Fruit fly (Drosophila melanogaster) whole organism, embryonic: ENCODE data around the gene simj.

ENCODE experiments used
- Adf1 ChIP-seq: fragments of 200-800 bp; sonication (Bioruptor generic); IDR thresholded peaks from 2 replicates; pipeline ENCODE4 v1.3.6; 2022; ENCODE audit warnings: missing biosample characterization, missing genetic modification characterization
- Aef1 ChIP-seq: fragments of 200-800 bp; sonication (Bioruptor generic); IDR thresholded peaks from 3 replicates; pipeline ENCODE4 v1.3.6; 2022; ENCODE audit warnings: missing biosample characterization, missing genetic modification characterization
- Atf6 ChIP-seq: fragments of 200-800 bp; sonication (Bioruptor generic); IDR thresholded peaks from 2 replicates; pipeline ENCODE4 v1.3.6; 2022; ENCODE audit warnings: missing biosample characterization, missing genetic modification characterization
- CG10274 ChIP-seq: fragments of 200-800 bp; sonication (Bioruptor generic); optimal IDR thresholded peaks from 3 replicates; lab custom pipeline; 2017; ENCODE audit warnings: missing biosample characterization, mild to moderate bottlenecking, missing genetic modification characterization
- CG10979 ChIP-seq: fragments of 200-800 bp; sonication (Bioruptor generic); optimal IDR thresholded peaks from 2 replicates; lab custom pipeline; 2018; ENCODE audit warnings: missing biosample characterization, mild to moderate bottlenecking, missing genetic modification characterization, moderate library complexity
- CG11456 ChIP-seq: fragments of 200-800 bp; sonication (Bioruptor generic); IDR thresholded peaks from 3 replicates; pipeline ENCODE4 v1.3.6; 2022; ENCODE audit warnings: missing biosample characterization, missing genetic modification characterization
- CG12942 ChIP-seq: fragments of 200-800 bp; sonication (Bioruptor generic); optimal IDR thresholded peaks from 3 replicates; lab custom pipeline; 2016; ENCODE audit warnings: missing biosample characterization, missing genetic modification characterization
- CG13424 ChIP-seq: fragments of 200-800 bp; sonication (Bioruptor generic); optimal IDR thresholded peaks from 2 replicates; lab custom pipeline; 2019; ENCODE audit warnings: missing biosample characterization, mild to moderate bottlenecking, missing genetic modification characterization, moderate library complexity
- CG15011 ChIP-seq: fragments of 200-800 bp; sonication (Bioruptor generic); optimal IDR thresholded peaks from 3 replicates; lab custom pipeline; 2018; ENCODE audit warnings: missing biosample characterization, mild to moderate bottlenecking, missing genetic modification characterization
- CG15479 ChIP-seq: fragments of 200-800 bp; sonication (Bioruptor generic); optimal IDR thresholded peaks from 3 replicates; lab custom pipeline; 2019; ENCODE audit warnings: missing biosample characterization, mild to moderate bottlenecking, missing genetic modification characterization, moderate library complexity
- CG17385 ChIP-seq: fragments of 200-800 bp; sonication (Bioruptor generic); optimal IDR thresholded peaks from 3 replicates; lab custom pipeline; 2018; ENCODE audit warnings: missing biosample characterization, mild to moderate bottlenecking, missing genetic modification characterization
- CG18476 ChIP-seq: fragments of 200-800 bp; sonication (Bioruptor generic); optimal IDR thresholded peaks from 2 replicates; lab custom pipeline; 2016; ENCODE audit warnings: missing biosample characterization, mild to moderate bottlenecking, missing genetic modification characterization
- CG2120 ChIP-seq: fragments of 200-800 bp; sonication (Bioruptor generic); optimal IDR thresholded peaks from 3 replicates; lab custom pipeline; 2016; ENCODE audit warnings: missing biosample characterization, missing genetic modification characterization
- CG2202 ChIP-seq: fragments of 200-800 bp; sonication (Bioruptor generic); optimal IDR thresholded peaks from 2 replicates; lab custom pipeline; 2018; ENCODE audit warnings: missing biosample characterization, mild to moderate bottlenecking, missing genetic modification characterization
- CG2712 ChIP-seq: fragments of 200-800 bp; optimal IDR thresholded peaks from 3 replicates; lab custom pipeline; 2019; ENCODE audit warnings: missing biosample characterization, mild to moderate bottlenecking, missing genetic modification characterization, moderate library complexity
- CG30020 ChIP-seq: fragments of 200-800 bp; optimal IDR thresholded peaks from 2 replicates; lab custom pipeline; 2019; ENCODE audit warnings: missing biosample characterization, mild to moderate bottlenecking, missing genetic modification characterization, moderate library complexity
- CG4360 ChIP-seq: fragments of 200-800 bp; sonication (Bioruptor generic); IDR thresholded peaks from 2 replicates; pipeline ENCODE4 v1.3.6; 2022; ENCODE audit warnings: missing biosample characterization, missing genetic modification characterization
- CG4404 ChIP-seq: fragments of 200-800 bp; sonication (Bioruptor generic); IDR thresholded peaks from 2 replicates; pipeline ENCODE4 v1.3.6; 2022; ENCODE audit warnings: missing biosample characterization, missing genetic modification characterization
- CG4854 ChIP-seq: fragments of 200-800 bp; sonication (Bioruptor generic); optimal IDR thresholded peaks from 2 replicates; lab custom pipeline; 2016; ENCODE audit warnings: missing biosample characterization, missing genetic modification characterization, inconsistent platforms
- CG7963 ChIP-seq: fragments of 200-800 bp; sonication (Bioruptor generic); IDR thresholded peaks from 3 replicates; pipeline ENCODE4 v1.3.6; 2022; ENCODE audit warnings: missing biosample characterization, missing genetic modification characterization; ENCODE audit not compliant: partially characterized antibody
- CG8290 ChIP-seq, 3 experiments: fragments of 200-800 bp; sonication (Bioruptor generic); optimal IDR thresholded peaks; 2 replicates each; lab custom pipeline; 2016 to 2019; ENCODE audit warnings: missing biosample characterization in 3 of 3, missing genetic modification characterization in 3 of 3, mild to moderate bottlenecking in 2 of 3, moderate library complexity in 1 of 3
- CG9932 ChIP-seq: fragments of 200-800 bp; sonication (Bioruptor generic); IDR thresholded peaks from 2 replicates; pipeline ENCODE4 v1.3.6; 2022; ENCODE audit warnings: missing biosample characterization, missing genetic modification characterization
- Dll ChIP-seq: fragments of 200-800 bp; sonication (Bioruptor generic); IDR thresholded peaks from 4 replicates; pipeline ENCODE4 v1.3.6; 2022; ENCODE audit warnings: missing biosample characterization, missing genetic modification characterization; ENCODE audit not compliant: partially characterized antibody
- ERR ChIP-seq: fragments of 200-800 bp; sonication (Bioruptor generic); optimal IDR thresholded peaks from 2 replicates; lab custom pipeline; 2016; ENCODE audit warnings: missing biosample characterization, missing genetic modification characterization
- HLH54F ChIP-seq: fragments of 200-800 bp; sonication (Bioruptor generic); optimal IDR thresholded peaks from 3 replicates; lab custom pipeline; 2016; ENCODE audit warnings: missing biosample characterization, missing genetic modification characterization
- Hr39 ChIP-seq: fragments of >200 bp; optimal IDR thresholded peaks from 2 replicates; lab custom pipeline; 2017
- Kr ChIP-seq: fragments of 200-800 bp; sonication (Bioruptor generic); optimal IDR thresholded peaks from 2 replicates; lab custom pipeline; 2017; ENCODE audit warnings: missing biosample characterization, mild to moderate bottlenecking, missing genetic modification characterization
- PHDP ChIP-seq: fragments of 200-800 bp; sonication (Bioruptor generic); optimal IDR thresholded peaks from 3 replicates; lab custom pipeline; 2018; ENCODE audit warnings: missing biosample characterization, mild to moderate bottlenecking, missing genetic modification characterization, moderate library complexity
- Rx ChIP-seq: fragments of 200-800 bp; sonication (Bioruptor generic); IDR thresholded peaks from 2 replicates; pipeline ENCODE4 v1.3.6; 2022; ENCODE audit warnings: missing biosample characterization, missing genetic modification characterization
- ac ChIP-seq: fragments of 200-800 bp; sonication (Bioruptor generic); optimal IDR thresholded peaks from 3 replicates; lab custom pipeline; 2017; ENCODE audit warnings: missing biosample characterization, mild to moderate bottlenecking, missing genetic modification characterization
- amos ChIP-seq: fragments of 200-800 bp; sonication (Bioruptor generic); IDR thresholded peaks from 2 replicates; pipeline ENCODE4 v1.3.6; 2022; ENCODE audit warnings: missing biosample characterization, missing genetic modification characterization; ENCODE audit not compliant: partially characterized antibody
- btn ChIP-seq: fragments of 200-800 bp; sonication (Bioruptor generic); optimal IDR thresholded peaks from 2 replicates; lab custom pipeline; 2016; ENCODE audit warnings: missing biosample characterization, missing genetic modification characterization
- cad ChIP-seq: fragments of >200 bp; optimal IDR thresholded peaks from 2 replicates; lab custom pipeline; 2017; ENCODE audit warnings: missing biosample characterization, missing genetic modification characterization
- da ChIP-seq: fragments of 200-800 bp; sonication (Bioruptor generic); optimal IDR thresholded peaks from 2 replicates; lab custom pipeline; 2016; ENCODE audit warnings: missing biosample characterization, missing genetic modification characterization
- en ChIP-seq: fragments of 200-800 bp; sonication (Bioruptor generic); optimal IDR thresholded peaks from 2 replicates; lab custom pipeline; 2016; ENCODE audit warnings: missing biosample characterization, missing genetic modification characterization
- ewg ChIP-seq: fragments of 200-800 bp; sonication (Bioruptor generic); optimal IDR thresholded peaks from 3 replicates; lab custom pipeline; 2017; ENCODE audit warnings: mild to moderate bottlenecking, missing biosample characterization, missing genetic modification reagents, missing genetic modification characterization
- gce ChIP-seq: fragments of 200-800 bp; sonication (Bioruptor generic); IDR thresholded peaks from 3 replicates; pipeline ENCODE4 v1.3.6; 2022; ENCODE audit warnings: missing biosample characterization, missing genetic modification characterization
- ken ChIP-seq: fragments of 200-800 bp; sonication (Bioruptor generic); IDR thresholded peaks from 3 replicates; pipeline ENCODE4 v1.3.6; 2022; ENCODE audit warnings: missing biosample characterization, missing genetic modification characterization
- oc ChIP-seq: fragments of 200-800 bp; sonication (Bioruptor generic); optimal IDR thresholded peaks from 2 replicates; lab custom pipeline; 2018; ENCODE audit warnings: missing biosample characterization, mild to moderate bottlenecking, missing genetic modification characterization, moderate library complexity
- pan ChIP-seq, 4 experiments: fragments of >200 bp in 3 of 4; fragments of 200-800 bp in 1 of 4; sonication (Bioruptor generic) in 1 of 4; optimal IDR thresholded peaks in 3 of 4; IDR thresholded peaks in 1 of 4; 2 replicates each; pipeline versions ENCODE4 v1.3.6 to Lab custom; 2017 to 2022; ENCODE audit warnings: missing biosample characterization in 2 of 4, missing genetic modification characterization in 2 of 4, mixed read lengths in 1 of 4
- pita ChIP-seq: fragments of 200-800 bp; sonication (Bioruptor generic); optimal IDR thresholded peaks from 2 replicates; lab custom pipeline; 2017; ENCODE audit warnings: missing biosample characterization, mild to moderate bottlenecking, missing genetic modification characterization
- repo ChIP-seq: fragments of 200-800 bp; sonication (Bioruptor generic); optimal IDR thresholded peaks from 2 replicates; lab custom pipeline; 2016; ENCODE audit warnings: missing biosample characterization, missing genetic modification characterization
- scrt ChIP-seq: fragments of 200-800 bp; sonication (Bioruptor generic); optimal IDR thresholded peaks from 2 replicates; lab custom pipeline; 2018; ENCODE audit warnings: missing biosample characterization, mild to moderate bottlenecking, missing genetic modification characterization, moderate library complexity
- slbo ChIP-seq: fragments of 200-800 bp; sonication (Bioruptor generic); IDR thresholded peaks from 2 replicates; pipeline ENCODE4 v1.3.6; 2022; ENCODE audit warnings: missing biosample characterization, missing genetic modification characterization
- tgo ChIP-seq: fragments of 200-800 bp; sonication (Bioruptor generic); IDR thresholded peaks from 3 replicates; pipeline ENCODE4 v1.3.6; 2022; ENCODE audit warnings: missing biosample characterization, missing genetic modification characterization
- tin ChIP-seq: fragments of 200-800 bp; sonication (Bioruptor generic); optimal IDR thresholded peaks from 3 replicates; lab custom pipeline; 2016; ENCODE audit warnings: missing biosample characterization, missing genetic modification characterization
- tx ChIP-seq: fragments of 200-800 bp; sonication (Bioruptor generic); optimal IDR thresholded peaks from 2 replicates; lab custom pipeline; 2016; ENCODE audit warnings: missing biosample characterization, missing genetic modification characterization
- z ChIP-seq: fragments of 200-800 bp; sonication (Bioruptor generic); IDR thresholded peaks from 3 replicates; pipeline ENCODE4 v1.3.6; 2022; ENCODE audit warnings: missing biosample characterization, missing genetic modification characterization

simj gene

DNA sequence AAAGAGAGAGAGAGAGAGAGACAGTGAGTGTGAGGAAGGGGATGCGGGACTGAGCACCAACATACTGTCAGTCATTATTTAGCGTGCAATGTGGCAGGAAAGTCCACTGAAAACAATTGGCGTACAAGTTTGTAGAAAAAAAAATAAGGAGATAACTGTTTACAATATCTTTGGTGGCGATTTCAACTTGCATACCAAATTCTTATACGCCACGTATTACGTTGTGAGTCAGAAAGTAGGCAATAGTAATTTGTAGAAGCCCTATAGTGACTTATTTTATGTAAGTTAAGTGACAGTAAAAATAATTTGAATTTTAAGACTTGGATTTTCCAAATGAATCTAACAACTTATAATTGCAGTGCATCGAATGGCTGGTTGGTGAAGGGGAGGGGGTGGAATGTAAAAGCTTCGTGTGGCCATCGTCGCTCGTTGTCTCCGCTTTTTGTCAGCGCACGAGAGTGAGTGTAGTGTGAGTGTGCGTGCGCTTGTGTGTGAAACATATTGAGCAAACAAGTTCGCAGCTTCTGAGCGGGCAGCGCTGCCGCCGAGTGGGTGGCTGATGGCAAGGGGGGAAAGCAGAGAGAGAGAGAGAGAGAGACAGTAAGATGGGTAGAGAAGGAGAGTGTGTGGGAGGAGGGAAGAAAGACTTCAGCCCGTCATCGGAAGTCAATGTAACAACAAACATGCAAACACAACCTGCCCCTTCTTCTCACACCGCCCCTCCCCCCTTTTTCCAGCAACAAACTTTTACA, 75.3 kb downstream of the simj start (continued):
- peak; percentile 79 for TF ChIP-seq CG9932 (GFP tag; lab: Robert Waterston, UW)
- no peak for TF ChIP-seq CG30020 (tag; lab: Kevin White, UChicago)
- TF ChIP-seq pita (GFP tag; lab: Kevin White, UChicago): no peak
- TF ChIP-seq CG4404: peak; percentile 78
- peak; percentile 80; the same call in 2 of the 3 replicates for TF ChIP-seq ken (GFP tag; lab: Robert Waterston, UW)
- peak; percentile 91 for TF ChIP-seq CG2712
- peak; percentile 92 for TF ChIP-seq CG18476 (GFP tag; lab: Kevin White, UChicago)
- TF ChIP-seq CG15011 (GFP tag; lab: Kevin White, UChicago): peak; percentile 88
- peak; percentile 81 for TF ChIP-seq tx
- TF ChIP-seq CG8290 (GFP tag; optimal IDR thresholded peaks at IDR 0.05; lab: Kevin White, UChicago): peak; percentile 71
- TF ChIP-seq CG8290 (tag; optimal IDR thresholded peaks at IDR 0.05; lab: Kevin White, UChicago): peak in 1 of 2 experiments; percentile 64
- TF ChIP-seq CG7963 (GFP tag; lab: Robert Waterston, UW): no peak
- TF ChIP-seq CG4854: peak; percentile 93
- peak; percentile 96 for TF ChIP-seq CG10979 (tag; lab: Kevin White, UChicago)
- TF ChIP-seq Rx (GFP tag; lab: Robert Waterston, UW): peak; percentile 95
- TF ChIP-seq CG2120: peak; percentile 95
- peak; percentile 86 for TF ChIP-seq ewg (GFP tag; lab: Kevin White, UChicago)
- TF ChIP-seq ERR (GFP tag; lab: Kevin White, UChicago): peak; percentile 87
- peak; percentile 47 for TF ChIP-seq ac
- peak; percentile 95; the same call in 2 of the 3 replicates for TF ChIP-seq tgo (GFP tag; lab: Robert Waterston, UW)
- TF ChIP-seq CG13424 (tag; lab: Kevin White, UChicago): peak; percentile 91
- TF ChIP-seq Kr (GFP tag; lab: Kevin White, UChicago): no peak
- TF ChIP-seq HLH54F (GFP tag; lab: Kevin White, UChicago): peak; percentile 90
- TF ChIP-seq cad (GFP tag; lab: Kevin White, UChicago): no peak
- peak; percentile 58 for TF ChIP-seq da (GFP tag; lab: Kevin White, UChicago)
- peak; percentile 70 for TF ChIP-seq oc (tag; lab: Kevin White, UChicago)
- TF ChIP-seq repo: peak; percentile 94
- TF ChIP-seq Atf6 (GFP tag; lab: Robert Waterston, UW): peak; percentile 93; the same call in 1 of the 2 replicates
- peak; percentile 98 for TF ChIP-seq Adf1
- no peak for TF ChIP-seq pan (optimal IDR thresholded peaks at IDR 0.05; lab: Kevin White, UChicago)
- TF ChIP-seq pan (GFP tag; optimal IDR thresholded peaks at IDR 0.05 in 1 of 2, IDR thresholded peaks at IDR 0.05 in 1 of 2): peak in 1 of 2 experiments; percentile 95
- no peak for TF ChIP-seq CG4360
- TF ChIP-seq tin (GFP tag; lab: Kevin White, UChicago): peak; percentile 94
- peak; percentile 58 for TF ChIP-seq CG2202
- peak; percentile 68; the same call in 1 of the 3 replicates for TF ChIP-seq gce (GFP tag; lab: Robert Waterston, UW)
- TF ChIP-seq scrt (GFP tag; lab: Kevin White, UChicago): peak; percentile 82
- TF ChIP-seq CG11456: peak; percentile 79; the same call in 2 of the 3 replicates
- TF ChIP-seq slbo: peak; percentile 90
- TF ChIP-seq CG10274 (GFP tag; lab: Kevin White, UChicago): peak; percentile 70
- peak; percentile 20; the same call in 1 of the 2 replicates for TF ChIP-seq amos
- TF ChIP-seq en (GFP tag; lab: Kevin White, UChicago): peak; percentile 83
- 0 out of 4 replicates have a peak, but pooled peaks have one; percentile 9 for TF ChIP-seq Dll (GFP tag; lab: Robert Waterston, UW)
- TF ChIP-seq btn (GFP tag; lab: Kevin White, UChicago): peak; percentile 91
- TF ChIP-seq z (GFP tag; lab: Robert Waterston, UW): peak; percentile 79; the same call in 2 of the 3 replicates
- no peak for TF ChIP-seq Hr39 (lab: Kevin White, UChicago)
- TF ChIP-seq Aef1 (GFP tag; lab: Robert Waterston, UW): peak; percentile 92
- no peak for TF ChIP-seq CG15479 (GFP tag; lab: Kevin White, UChicago)
- peak; percentile 87 for TF ChIP-seq PHDP
- peak; percentile 85 for TF ChIP-seq CG17385 (GFP tag; lab: Kevin White, UChicago)
- TF ChIP-seq CG12942: peak; percentile 78
